Worm (Caenorhabditis elegans): ENCODE results near the gene sru-28.

DNA sequence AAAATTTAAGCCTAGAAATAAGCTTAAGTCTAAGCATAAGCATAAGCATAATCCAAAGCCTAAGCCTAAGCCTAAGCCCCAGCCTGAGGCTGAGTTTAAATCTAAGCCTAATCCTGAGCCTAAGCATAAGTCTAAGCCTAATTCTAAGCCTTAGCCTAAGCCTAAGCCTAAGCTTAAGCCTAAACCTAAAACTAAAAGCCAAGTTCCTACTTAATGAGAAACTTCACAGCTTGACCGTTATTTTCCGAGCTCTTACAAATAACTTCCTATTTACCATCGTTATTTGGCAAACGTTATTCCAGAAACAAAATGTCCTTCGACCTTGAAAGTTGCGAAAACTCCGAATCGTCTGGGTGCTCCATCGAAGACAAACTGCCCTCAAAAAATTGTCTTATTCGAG, 24.4 kb upstream of the sru-28 start, which contains the start of gene C38C3.4:
- TF ChIP-seq nhr-11 (tag; optimal IDR thresholded peaks at IDR 0.05) (no peak), F13H6.1 (tag; optimal IDR thresholded peaks at IDR 0.05) (no peak), fkh-10 (GFP tag; optimal IDR thresholded peaks at IDR 0.05) (no peak), ceh-6 (GFP tag; optimal IDR thresholded peaks at IDR 0.05) (no peak), sdc-2 (tag; optimal IDR thresholded peaks at IDR 0.05) (no peak), dve-1 (tag; optimal IDR thresholded peaks at IDR 0.05) (peak; percentile 42), pqm-1 (tag; optimal IDR thresholded peaks at IDR 0.05) (no peak), K09A11.1 (tag; optimal IDR thresholded peaks at IDR 0.05; ENCODE audit: insufficient read depth) (no peak), ama-1 (optimal IDR thresholded peaks at IDR 0.05) (no peak), ceh-48 (tag; optimal IDR thresholded peaks at IDR 0.05) (no peak)
